Fruit fly (Drosophila melanogaster) whole organism, embryonic: ENCODE data around the gene CG4658.
A peak's percentile ranks its signal among the peaks of the same experiment; 100 is the strongest.

Experiments used
- Atf3 ChIP-seq: fragments of 200-800 bp; sonication (Bioruptor generic); optimal IDR thresholded peaks from 3 replicates; lab custom pipeline; 2016; ENCODE audit warnings: missing biosample characterization, missing genetic modification characterization
- Atf6 ChIP-seq: fragments of 200-800 bp; sonication (Bioruptor generic); IDR thresholded peaks from 2 replicates; pipeline ENCODE4 v1.3.6; 2022; ENCODE audit warnings: missing biosample characterization, missing genetic modification characterization
- CG10366 ChIP-seq: fragments of 200-800 bp; sonication (Bioruptor generic); IDR thresholded peaks from 2 replicates; pipeline ENCODE4 v1.3.6; 2022; ENCODE audit warnings: missing biosample characterization, missing genetic modification characterization
- CG11085 ChIP-seq: fragments of 200-800 bp; sonication (Bioruptor generic); IDR thresholded peaks from 2 replicates; pipeline ENCODE4 v1.3.6; 2022; ENCODE audit warnings: missing biosample characterization, missing genetic modification characterization
- CG11093 ChIP-seq: fragments of 200-800 bp; sonication (Bioruptor generic); IDR thresholded peaks from 3 replicates; pipeline ENCODE4 v1.3.6; 2022; ENCODE audit warnings: missing biosample characterization, missing genetic modification characterization
- CG11456 ChIP-seq: fragments of 200-800 bp; sonication (Bioruptor generic); IDR thresholded peaks from 3 replicates; pipeline ENCODE4 v1.3.6; 2022; ENCODE audit warnings: missing biosample characterization, missing genetic modification characterization
- CG14050 ChIP-seq: fragments of 200-800 bp; sonication (Bioruptor generic); IDR thresholded peaks from 3 replicates; pipeline ENCODE4 v1.3.6; 2022; ENCODE audit warnings: missing biosample characterization, missing genetic modification characterization
- CG14965 ChIP-seq: fragments of 200-800 bp; sonication (Bioruptor generic); optimal IDR thresholded peaks from 2 replicates; lab custom pipeline; 2016; ENCODE audit warnings: missing biosample characterization, missing genetic modification characterization, borderline replicate concordance
- CG1529 ChIP-seq: fragments of 200-800 bp; sonication (Bioruptor generic); optimal IDR thresholded peaks from 3 replicates; lab custom pipeline; 2018; ENCODE audit warnings: missing biosample characterization, missing genetic modification characterization
- CG1602 ChIP-seq: fragments of 200-800 bp; sonication (Bioruptor generic); optimal IDR thresholded peaks from 3 replicates; lab custom pipeline; 2016; ENCODE audit warnings: missing biosample characterization, missing genetic modification characterization
- CG17359 ChIP-seq: fragments of 200-800 bp; sonication (Bioruptor generic); optimal IDR thresholded peaks from 3 replicates; lab custom pipeline; 2018; ENCODE audit warnings: missing biosample characterization, mild to moderate bottlenecking, missing genetic modification characterization, moderate library complexity
- CG17385 ChIP-seq: fragments of 200-800 bp; sonication (Bioruptor generic); optimal IDR thresholded peaks from 3 replicates; lab custom pipeline; 2018; ENCODE audit warnings: missing biosample characterization, mild to moderate bottlenecking, missing genetic modification characterization
- CG2120 ChIP-seq: fragments of 200-800 bp; sonication (Bioruptor generic); optimal IDR thresholded peaks from 3 replicates; lab custom pipeline; 2016; ENCODE audit warnings: missing biosample characterization, missing genetic modification characterization
- CG3065 ChIP-seq: fragments of 200-800 bp; sonication (Bioruptor generic); optimal IDR thresholded peaks from 2 replicates; lab custom pipeline; 2016; ENCODE audit warnings: missing biosample characterization, missing genetic modification characterization
- CG31441 ChIP-seq: fragments of 200-800 bp; sonication (Bioruptor generic); IDR thresholded peaks from 2 replicates; pipeline ENCODE4 v1.3.6; 2022; ENCODE audit warnings: missing biosample characterization, missing genetic modification characterization
- CG32532 ChIP-seq: fragments of 200-800 bp; sonication (Bioruptor generic); IDR thresholded peaks from 2 replicates; pipeline ENCODE4 v1.3.6; 2022; ENCODE audit warnings: missing biosample characterization, missing genetic modification characterization
- CG4360 ChIP-seq: fragments of 200-800 bp; sonication (Bioruptor generic); IDR thresholded peaks from 2 replicates; pipeline ENCODE4 v1.3.6; 2022; ENCODE audit warnings: missing biosample characterization, missing genetic modification characterization
- CG4820 ChIP-seq: fragments of 200-800 bp; sonication (Bioruptor generic); optimal IDR thresholded peaks from 3 replicates; lab custom pipeline; 2016; ENCODE audit warnings: missing biosample characterization, missing genetic modification characterization
- CG6654 ChIP-seq: fragments of 200-800 bp; sonication (Bioruptor generic); optimal IDR thresholded peaks from 2 replicates; lab custom pipeline; 2017; ENCODE audit warnings: missing biosample characterization, mild to moderate bottlenecking, missing genetic modification characterization
- Camta ChIP-seq: fragments of 200-800 bp; sonication (Bioruptor generic); optimal IDR thresholded peaks from 2 replicates; lab custom pipeline; 2016; ENCODE audit warnings: missing biosample characterization, missing genetic modification characterization
- CrebB ChIP-seq: fragments of 200-800 bp; sonication (Bioruptor generic); optimal IDR thresholded peaks from 3 replicates; lab custom pipeline; 2018; ENCODE audit warnings: missing biosample characterization, mild to moderate bottlenecking, missing genetic modification characterization
- Dbx ChIP-seq: fragments of 200-800 bp; sonication (Bioruptor generic); IDR thresholded peaks from 3 replicates; pipeline ENCODE4 v1.3.6; 2022; ENCODE audit warnings: missing biosample characterization, missing genetic modification characterization
- Dek ChIP-seq: fragments of 200-800 bp; sonication (Bioruptor generic); optimal IDR thresholded peaks from 3 replicates; lab custom pipeline; 2019; ENCODE audit warnings: missing biosample characterization, mild to moderate bottlenecking, missing genetic modification characterization, moderate library complexity
- Dref ChIP-seq: fragments of 200-800 bp; sonication (Bioruptor generic); IDR thresholded peaks from 2 replicates; pipeline ENCODE4 v1.3.6; 2022; ENCODE audit warnings: missing biosample characterization, missing genetic modification characterization
- HLH3B ChIP-seq: fragments of 200-800 bp; sonication (Bioruptor generic); IDR thresholded peaks from 2 replicates; pipeline ENCODE4 v1.3.6; 2022; ENCODE audit warnings: missing biosample characterization, missing genetic modification characterization
- Hand ChIP-seq: fragments of 200-800 bp; sonication (Bioruptor generic); optimal IDR thresholded peaks from 2 replicates; lab custom pipeline; 2017; ENCODE audit warnings: mild to moderate bottlenecking, missing biosample characterization, missing genetic modification reagents, missing genetic modification characterization
- Meics ChIP-seq: fragments of 200-800 bp; sonication (Bioruptor generic); optimal IDR thresholded peaks from 2 replicates; lab custom pipeline; 2017; ENCODE audit warnings: missing biosample characterization, mild to moderate bottlenecking, missing genetic modification characterization
- Opbp ChIP-seq: fragments of 200-800 bp; sonication (Bioruptor generic); IDR thresholded peaks from 3 replicates; pipeline ENCODE4 v1.3.6; 2022; ENCODE audit warnings: missing biosample characterization, missing genetic modification characterization; ENCODE audit not compliant: partially characterized antibody
- Sin3A ChIP-seq: fragments of >200 bp; optimal IDR thresholded peaks from 2 replicates; lab custom pipeline; 2018
- Spps ChIP-seq: fragments of 200-800 bp; sonication (Bioruptor generic); optimal IDR thresholded peaks from 2 replicates; lab custom pipeline; 2018; ENCODE audit warnings: missing biosample characterization, mild to moderate bottlenecking, missing genetic modification characterization
- ap ChIP-seq: fragments of 200-800 bp; sonication (Bioruptor generic); IDR thresholded peaks from 2 replicates; pipeline ENCODE4 v1.3.6; 2022; ENCODE audit warnings: missing biosample characterization, missing genetic modification characterization
- ase ChIP-seq: fragments of 200-800 bp; sonication (Bioruptor generic); IDR thresholded peaks from 3 replicates; pipeline ENCODE4 v1.3.6; 2022; ENCODE audit warnings: missing biosample characterization, missing genetic modification characterization
- crc ChIP-seq: fragments of 200-800 bp; sonication (Bioruptor generic); optimal IDR thresholded peaks from 2 replicates; lab custom pipeline; 2016; ENCODE audit warnings: missing biosample characterization, missing genetic modification characterization
- danr ChIP-seq: fragments of 200-800 bp; sonication (Bioruptor generic); IDR thresholded peaks from 2 replicates; pipeline ENCODE4 v1.3.6; 2022; ENCODE audit warnings: missing biosample characterization, missing genetic modification characterization
- dmrt99B ChIP-seq: fragments of 200-800 bp; sonication (Bioruptor generic); optimal IDR thresholded peaks from 2 replicates; lab custom pipeline; 2018; ENCODE audit warnings: missing biosample characterization, mild to moderate bottlenecking, missing genetic modification characterization, moderate library complexity
- ems ChIP-seq: fragments of 200-800 bp; sonication (Bioruptor generic); optimal IDR thresholded peaks from 3 replicates; lab custom pipeline; 2016; ENCODE audit warnings: missing biosample characterization, missing genetic modification characterization
- exex ChIP-seq: fragments of 200-800 bp; sonication (Bioruptor generic); optimal IDR thresholded peaks from 4 replicates; lab custom pipeline; 2018; ENCODE audit warnings: missing biosample characterization, mild to moderate bottlenecking, missing genetic modification characterization, moderate library complexity
- fd3F ChIP-seq: fragments of 200-800 bp; sonication (Bioruptor generic); optimal IDR thresholded peaks from 2 replicates; lab custom pipeline; 2018; ENCODE audit warnings: missing biosample characterization, mild to moderate bottlenecking, missing genetic modification characterization, moderate library complexity
- ftz-f1 ChIP-seq: fragments of 200-800 bp; sonication (Bioruptor generic); optimal IDR thresholded peaks from 2 replicates; lab custom pipeline; 2016; ENCODE audit warnings: missing biosample characterization, missing genetic modification characterization
- grau ChIP-seq: fragments of 200-800 bp; optimal IDR thresholded peaks from 3 replicates; lab custom pipeline; 2019; ENCODE audit warnings: missing biosample characterization, mild to moderate bottlenecking, missing genetic modification characterization, moderate library complexity
- gsb-n ChIP-seq: fragments of 200-800 bp; sonication (Bioruptor generic); optimal IDR thresholded peaks from 3 replicates; lab custom pipeline; 2018; ENCODE audit warnings: missing biosample characterization, mild to moderate bottlenecking, missing genetic modification characterization
- kay ChIP-seq: fragments of 200-800 bp; sonication (Bioruptor generic); optimal IDR thresholded peaks from 2 replicates; lab custom pipeline; 2016; ENCODE audit warnings: missing biosample characterization, missing genetic modification characterization
- kni ChIP-seq: fragments of 200-800 bp; sonication (Bioruptor generic); optimal IDR thresholded peaks from 3 replicates; lab custom pipeline; 2017; ENCODE audit warnings: mild to moderate bottlenecking, missing biosample characterization, missing genetic modification reagents, missing genetic modification characterization
- lbe ChIP-seq: fragments of 200-800 bp; sonication (Bioruptor generic); optimal IDR thresholded peaks from 2 replicates; lab custom pipeline; 2016; ENCODE audit warnings: missing biosample characterization, mild to moderate bottlenecking, missing genetic modification characterization
- maf-S ChIP-seq: fragments of 200-800 bp; sonication (Bioruptor generic); optimal IDR thresholded peaks from 2 replicates; lab custom pipeline; 2016; ENCODE audit warnings: missing biosample characterization, missing genetic modification characterization
- odd ChIP-seq: fragments of 200-800 bp; sonication (Bioruptor generic); optimal IDR thresholded peaks from 2 replicates; lab custom pipeline; 2017; ENCODE audit warnings: missing biosample characterization, mild to moderate bottlenecking, missing genetic modification characterization
- repo ChIP-seq: fragments of 200-800 bp; sonication (Bioruptor generic); optimal IDR thresholded peaks from 2 replicates; lab custom pipeline; 2016; ENCODE audit warnings: missing biosample characterization, missing genetic modification characterization
- ro ChIP-seq: fragments of 200-800 bp; sonication (Bioruptor generic); IDR thresholded peaks from 2 replicates; pipeline ENCODE4 v1.3.6; 2022; ENCODE audit warnings: missing biosample characterization, missing genetic modification characterization
- sima ChIP-seq: fragments of 200-800 bp; sonication (Bioruptor generic); optimal IDR thresholded peaks from 2 replicates; lab custom pipeline; 2016; ENCODE audit warnings: missing biosample characterization, missing genetic modification characterization
- sug ChIP-seq: fragments of 200-800 bp; optimal IDR thresholded peaks from 2 replicates; lab custom pipeline; 2019; ENCODE audit warnings: missing biosample characterization, mild to moderate bottlenecking, missing genetic modification characterization, moderate library complexity
- twi ChIP-seq: fragments of 200-800 bp; optimal IDR thresholded peaks from 2 replicates; lab custom pipeline; 2019; ENCODE audit warnings: missing biosample characterization, mild to moderate bottlenecking, missing genetic modification characterization, moderate library complexity
- tx ChIP-seq: fragments of 200-800 bp; sonication (Bioruptor generic); optimal IDR thresholded peaks from 2 replicates; lab custom pipeline; 2016; ENCODE audit warnings: missing biosample characterization, missing genetic modification characterization
- zf30C ChIP-seq: fragments of 200-800 bp; sonication (Bioruptor generic); optimal IDR thresholded peaks from 3 replicates; lab custom pipeline; 2018; ENCODE audit warnings: missing biosample characterization, mild to moderate bottlenecking, missing genetic modification characterization

Gene CG4658

dm6 chr2L:9947265-9947664, 9.7 kb upstream of the CG4658 start, which contains the start of gene CG5853 (continued):
- TF ChIP-seq CG11456 (GFP tag; lab: Robert Waterston, UW) (no peak), gsb-n (tag; lab: Kevin White, UChicago) (no peak), CG4820 (GFP tag; lab: Kevin White, UChicago) (no peak), grau (tag; lab: Kevin White, UChicago) (no peak), twi (tag; lab: Kevin White, UChicago) (no peak), CG11093 (GFP tag; lab: Robert Waterston, UW) (no peak), CG4360 (GFP tag; lab: Robert Waterston, UW) (no peak), ftz-f1 (GFP tag; lab: Kevin White, UChicago) (peak; percentile 35), Dbx (0 out of 3 replicates have a peak, but pooled peaks have one; percentile 39), CG3065 (no peak), CG31441 (GFP tag; lab: Robert Waterston, UW) (no peak), ro (no peak), Atf3 (GFP tag; lab: Kevin White, UChicago) (no peak), Sin3A (lab: Kevin White, UChicago) (no peak), Hand (GFP tag; lab: Kevin White, UChicago) (no peak), maf-S (GFP tag; lab: Kevin White, UChicago) (no peak), exex (peak; percentile 51), CG14050 (GFP tag; lab: Robert Waterston, UW) (no peak), Meics (GFP tag; lab: Kevin White, UChicago) (no peak), CG1602 (GFP tag; lab: Kevin White, UChicago) (no peak), zf30C (GFP tag; lab: Kevin White, UChicago) (no peak), kay (GFP tag; lab: Kevin White, UChicago) (no peak), CG2120 (no peak), tx (GFP tag; lab: Kevin White, UChicago) (no peak), fd3F (GFP tag; lab: Kevin White, UChicago) (no peak), ap (GFP tag; lab: Robert Waterston, UW) (no peak), CG32532 (GFP tag; lab: Robert Waterston, UW) (peak; percentile 52; the same call in 1 of the 2 replicates), Dref (GFP tag; lab: Robert Waterston, UW) (peak; percentile 34; the same call in 1 of the 2 replicates), HLH3B (0 out of 2 replicates have a peak, but pooled peaks have one; percentile 14), lbe (GFP tag; lab: Kevin White, UChicago) (peak; percentile 49), ase (GFP tag; lab: Robert Waterston, UW) (no peak), CG11085 (no peak), CG10366 (GFP tag; lab: Robert Waterston, UW) (no peak), Atf6 (GFP tag; lab: Robert Waterston, UW) (peak; percentile 28; the same call in 1 of the 2 replicates), kni (GFP tag; lab: Kevin White, UChicago) (peak; percentile 67), Opbp (0 out of 3 replicates have a peak, but pooled peaks have one; percentile 7), CrebB (tag; lab: Kevin White, UChicago) (peak; percentile 0), dmrt99B (tag; lab: Kevin White, UChicago) (no peak), sug (tag; lab: Kevin White, UChicago) (peak; percentile 76), CG14965 (no peak), Dek (tag; lab: Kevin White, UChicago) (no peak), repo (no peak), CG1529 (GFP tag; lab: Kevin White, UChicago) (no peak), CG6654 (GFP tag; lab: Kevin White, UChicago) (no peak), CG17359 (tag; lab: Kevin White, UChicago) (no peak), danr (GFP tag; lab: Robert Waterston, UW) (no peak), odd (GFP tag; lab: Kevin White, UChicago) (no peak), crc (GFP tag; lab: Kevin White, UChicago) (no peak), sima (GFP tag; lab: Kevin White, UChicago) (no peak), CG17385 (GFP tag; lab: Kevin White, UChicago) (no peak), Spps (tag; lab: Kevin White, UChicago) (no peak), Camta (GFP tag; lab: Kevin White, UChicago) (no peak), ems (GFP tag; lab: Kevin White, UChicago) (no peak)
